Worm (Caenorhabditis elegans) whole organism, mixed stage, embryonic: ENCODE results near the gene egl-1.

Experiments
- blmp-1 ChIP-seq: fragments of 150-350 bp; optimal IDR thresholded peaks from 2 replicates; lab custom pipeline; 2014; ENCODE audit warnings: missing biosample characterization, missing genetic modification characterization
- elt-3 ChIP-seq: fragments of 150-350 bp; optimal IDR thresholded peaks from 2 replicates; lab custom pipeline; 2014; ENCODE audit warnings: missing biosample characterization, missing genetic modification characterization
- hlh-1 ChIP-seq: fragments of 150-350 bp; optimal IDR thresholded peaks from 2 replicates; lab custom pipeline; 2014; ENCODE audit warnings: missing biosample characterization, missing genetic modification reagents, missing genetic modification characterization
- mab-5 ChIP-seq: fragments of 150-350 bp; optimal IDR thresholded peaks from 2 replicates; lab custom pipeline; 2014; ENCODE audit warnings: missing biosample characterization, missing genetic modification characterization
- nhr-12 ChIP-seq: fragments of 150-350 bp; optimal IDR thresholded peaks from 2 replicates; lab custom pipeline; 2014; ENCODE audit warnings: missing biosample characterization, missing genetic modification characterization
- nhr-76 ChIP-seq: sonication (generic microtip); optimal IDR thresholded peaks from 2 replicates; lab custom pipeline; 2017; ENCODE audit warnings: missing biosample characterization, missing genetic modification characterization
- sem-2 ChIP-seq: fragments of 200-800 bp; sonication (Bioruptor generic); optimal IDR thresholded peaks from 2 replicates; lab custom pipeline; 2018; ENCODE audit warnings: mild to moderate bottlenecking, missing genetic modification characterization, missing compliant biosample characterization
- sptf-1 ChIP-seq: sonication (generic microtip); optimal IDR thresholded peaks from 2 replicates; lab custom pipeline; 2017; ENCODE audit warnings: mild to moderate bottlenecking, missing genetic modification characterization, moderate library complexity, missing compliant biosample characterization
- unc-120 ChIP-seq: sonication (generic microtip); optimal IDR thresholded peaks from 2 replicates; lab custom pipeline; 2017; ENCODE audit warnings: missing genetic modification characterization, missing compliant biosample characterization; ENCODE audit not compliant: poor library complexity, severe bottlenecking
- unc-39 ChIP-seq: fragments of 150-350 bp; optimal IDR thresholded peaks from 2 replicates; lab custom pipeline; 2014; ENCODE audit warnings: missing biosample characterization, missing genetic modification characterization
- unc-62 ChIP-seq: fragments of 150-350 bp; optimal IDR thresholded peaks from 2 replicates; lab custom pipeline; 2014; ENCODE audit warnings: missing biosample characterization, missing genetic modification reagents, missing genetic modification characterization
- ztf-11 ChIP-seq: fragments of 150-350 bp; optimal IDR thresholded peaks from 2 replicates; lab custom pipeline; 2014; ENCODE audit warnings: missing biosample characterization, missing genetic modification characterization

DNA sequence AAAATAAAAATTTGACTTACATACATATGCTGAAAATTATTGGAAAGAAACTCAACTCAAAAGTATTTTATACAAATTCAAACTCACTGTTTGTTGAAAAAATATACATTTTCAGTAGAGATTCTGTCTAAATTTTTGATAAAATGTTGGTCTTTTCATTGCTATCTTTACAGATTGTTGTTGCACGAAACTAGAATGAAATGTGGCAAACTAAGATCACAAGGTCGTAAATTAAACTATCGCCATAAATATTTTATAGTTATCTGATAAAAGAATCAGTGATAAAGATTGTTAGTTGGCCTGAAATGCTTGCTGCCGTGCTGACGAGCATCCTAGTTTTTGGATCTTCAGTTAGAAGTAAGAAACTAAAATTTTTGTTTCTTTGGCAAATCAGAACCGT is 46.8 kb upstream of the egl-1 start, which contains the start of gene clec-55:
- TF ChIP-seq unc-62 (GFP tag; lab: Kevin White, UChicago): no peak
- no peak for TF ChIP-seq nhr-76 (tag; lab: Kevin White, UChicago)
- TF ChIP-seq ztf-11 (tag; lab: Kevin White, UChicago): no peak
- TF ChIP-seq hlh-1 (tag; lab: Kevin White, UChicago): no peak
- TF ChIP-seq mab-5 (tag; lab: Kevin White, UChicago): no peak
- TF ChIP-seq sptf-1 (tag; lab: Kevin White, UChicago): no peak
- no peak for TF ChIP-seq blmp-1 (tag; lab: Kevin White, UChicago)
- no peak for TF ChIP-seq unc-39 (tag; lab: Kevin White, UChicago)
- TF ChIP-seq sem-2 (GFP tag; lab: Kevin White, UChicago): no peak
- no peak for TF ChIP-seq nhr-12 (tag; lab: Kevin White, UChicago)
- TF ChIP-seq unc-120 (tag; lab: Kevin White, UChicago): no peak
- no peak for TF ChIP-seq elt-3
